Worm (Caenorhabditis elegans) whole organism, early embryonic: ENCODE data around the gene hlh-29.
A peak's percentile ranks its signal among the peaks of the same experiment; 100 is the strongest.
"Not testable (repeated sequence)": the region's sequence is repeated elsewhere in the genome, so short reads cannot be mapped to it uniquely, and the experiment has no call there.

Experiments used
- B0310.2 ChIP-seq: sonication (generic microtip); optimal IDR thresholded peaks from 2 replicates; lab custom pipeline; 2016; ENCODE audit warnings: mild to moderate bottlenecking, missing genetic modification characterization, missing compliant biosample characterization
- F13C5.2 ChIP-seq: sonication (generic microtip); optimal IDR thresholded peaks from 2 replicates; lab custom pipeline; 2017; ENCODE audit warnings: mild to moderate bottlenecking, missing genetic modification characterization, inconsistent platforms, missing compliant biosample characterization
- aly-1 ChIP-seq: sonication (generic microtip); optimal IDR thresholded peaks from 2 replicates; lab custom pipeline; 2016; ENCODE audit warnings: missing genetic modification characterization, missing compliant biosample characterization
- ama-1 ChIP-seq: fragments of 150-350 bp; optimal IDR thresholded peaks from 2 replicates; lab custom pipeline; 2014
- ceh-13 ChIP-seq: fragments of 200-800 bp; sonication (Bioruptor generic); optimal IDR thresholded peaks from 2 replicates; lab custom pipeline; 2018; ENCODE audit warnings: mild to moderate bottlenecking, missing genetic modification characterization, missing compliant biosample characterization
- ceh-36 ChIP-seq: sonication (generic microtip); optimal IDR thresholded peaks from 2 replicates; lab custom pipeline; 2016; ENCODE audit warnings: missing genetic modification characterization, inconsistent platforms, missing compliant biosample characterization
- ets-7 ChIP-seq: sonication (generic microtip); optimal IDR thresholded peaks from 2 replicates; lab custom pipeline; 2016; ENCODE audit warnings: missing genotype, missing genetic modification characterization, missing compliant biosample characterization
- flt-1 ChIP-seq: fragments of 200-800 bp; sonication (Bioruptor generic); IDR thresholded peaks from 2 replicates; pipeline ENCODE4 v1.3.6; 2022; ENCODE audit warnings: missing genetic modification characterization, missing compliant biosample characterization
- hmbx-1 ChIP-seq: sonication (generic microtip); optimal IDR thresholded peaks from 2 replicates; lab custom pipeline; 2016; ENCODE audit warnings: mild to moderate bottlenecking, missing genetic modification characterization, missing compliant biosample characterization
- hmg-4 ChIP-seq: fragments of 200-800 bp; sonication (Bioruptor generic); optimal IDR thresholded peaks from 2 replicates; lab custom pipeline; 2018; ENCODE audit warnings: mild to moderate bottlenecking, missing genetic modification characterization, missing compliant biosample characterization
- hnd-1 ChIP-seq: sonication (generic microtip); optimal IDR thresholded peaks from 2 replicates; lab custom pipeline; 2016; ENCODE audit warnings: missing genetic modification characterization, missing compliant biosample characterization
- pes-1 ChIP-seq: fragments of 200-800 bp; sonication (Bioruptor generic); IDR thresholded peaks from 2 replicates; pipeline ENCODE4 v1.3.6; 2022; ENCODE audit warnings: missing genetic modification reagents, missing genetic modification characterization, missing compliant biosample characterization
- scrt-1 ChIP-seq: fragments of 200-800 bp; sonication (Bioruptor generic); IDR thresholded peaks from 2 replicates; pipeline ENCODE4 v1.3.6; 2022; ENCODE audit warnings: missing genetic modification characterization, missing compliant biosample characterization
- sea-1 ChIP-seq: fragments of 200-800 bp; sonication (Bioruptor generic); conservative IDR thresholded peaks from 2 replicates; pipeline ENCODE4 v1.3.6; 2022; ENCODE audit warnings: missing genetic modification characterization, missing compliant biosample characterization
- tbx-11 ChIP-seq: fragments of 200-800 bp; sonication (Bioruptor generic); IDR thresholded peaks from 2 replicates; pipeline ENCODE4 v1.3.6; 2022; ENCODE audit warnings: missing genetic modification characterization, missing compliant biosample characterization
- tbx-37 ChIP-seq: fragments of 200-800 bp; sonication (Bioruptor generic); conservative IDR thresholded peaks from 2 replicates; pipeline ENCODE4 v1.3.6; 2022; ENCODE audit warnings: missing genetic modification reagents, missing genetic modification characterization, missing compliant biosample characterization
- tra-4 ChIP-seq: sonication (generic microtip); optimal IDR thresholded peaks from 2 replicates; lab custom pipeline; 2017; ENCODE audit warnings: missing genetic modification characterization, missing compliant biosample characterization

Gene hlh-29

DNA sequence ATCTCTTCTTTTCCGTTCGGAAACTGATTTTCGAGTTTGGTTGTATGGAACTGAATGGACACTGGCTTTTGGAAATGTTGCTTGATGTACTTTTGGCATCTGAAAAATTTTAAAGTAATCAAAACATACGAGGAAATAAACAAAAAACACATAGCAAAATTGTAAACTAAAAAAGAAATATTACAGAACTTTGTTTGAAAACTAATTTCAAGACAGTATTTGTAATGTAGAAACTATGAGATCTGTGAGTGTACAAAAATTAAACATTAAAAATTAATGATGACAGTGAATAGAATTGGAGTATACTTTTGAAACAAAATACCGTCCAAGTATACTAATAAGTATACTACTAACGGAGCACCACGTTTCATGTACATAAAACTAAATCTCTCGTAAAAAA lies at the start of gene hlh-29:
Gene hlh-29, minus strand, starts transcription at position 101 of the 400 bp plus-strand sequence.
- not testable (repeated sequence) for TF ChIP-seq hnd-1 (tag; lab: Kevin White, UChicago); F13C5.2; ets-7 (tag; lab: Kevin White, UChicago)

DNA sequence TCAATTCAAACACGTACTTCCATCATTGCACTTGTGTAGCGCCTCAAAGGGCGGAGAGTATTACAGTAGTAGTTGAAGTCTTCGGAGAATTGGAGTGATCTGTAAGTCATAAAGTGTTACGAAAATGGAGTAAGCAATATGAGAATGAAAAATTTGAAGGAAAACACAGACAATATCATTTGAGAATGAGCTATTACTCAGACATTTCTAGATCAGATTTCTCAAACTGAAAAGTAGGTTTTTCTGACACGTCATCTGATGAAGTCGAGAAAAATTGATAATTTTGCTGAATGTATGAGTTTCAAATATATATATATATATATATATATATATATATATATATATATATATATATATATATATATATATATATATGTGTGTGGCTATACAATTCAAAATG lies 31.3 kb upstream of the hlh-29 start, which contains the start of gene frpr-7:
Gene frpr-7, minus strand, starts transcription at position 101 of the 400 bp plus-strand sequence.
- TF ChIP-seq ets-7 (tag; lab: Kevin White, UChicago) (no peak), ceh-36 (tag; lab: Kevin White, UChicago) (no peak), F13C5.2 (no peak), sea-1 (GFP tag; lab: Robert Waterston, UW) (no peak), pes-1 (GFP tag; lab: Robert Waterston, UW) (no peak), hmbx-1 (no peak), tbx-37 (GFP tag; lab: Robert Waterston, UW) (no peak), scrt-1 (GFP tag; lab: Robert Waterston, UW) (no peak), ama-1 (no peak), flt-1 (GFP tag; lab: Robert Waterston, UW) (no peak), hnd-1 (tag; lab: Kevin White, UChicago) (no peak), tra-4 (no peak), ceh-13 (GFP tag; lab: Kevin White, UChicago) (no peak), aly-1 (tag; lab: Kevin White, UChicago) (no peak)

DNA sequence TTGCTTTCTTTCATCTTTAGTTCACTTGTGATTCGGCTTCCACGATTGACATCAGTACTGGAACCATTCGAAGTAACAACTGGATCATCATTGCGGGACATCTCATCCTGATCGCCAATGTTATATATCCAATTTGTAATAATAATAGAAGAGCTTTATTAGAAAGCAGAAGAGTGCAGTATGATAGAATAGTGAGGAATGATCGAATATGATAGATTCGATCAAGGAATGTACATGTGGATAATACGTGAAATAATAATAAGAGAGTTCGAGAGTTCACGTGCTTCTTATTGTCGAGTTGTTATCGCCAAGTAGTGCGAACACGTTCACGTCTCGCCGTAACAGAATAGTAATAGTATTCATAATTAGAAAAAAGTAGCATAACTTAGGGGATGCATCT lies 30.6 kb upstream of the hlh-29 start, which contains the start of gene F39B3.3:
Gene F39B3.3, minus strand, starts transcription at position 101 of the 400 bp plus-strand sequence.
- not testable (repeated sequence) for TF ChIP-seq flt-1 (GFP tag; lab: Robert Waterston, UW); tbx-11 (GFP tag; lab: Robert Waterston, UW); hmbx-1

DNA sequence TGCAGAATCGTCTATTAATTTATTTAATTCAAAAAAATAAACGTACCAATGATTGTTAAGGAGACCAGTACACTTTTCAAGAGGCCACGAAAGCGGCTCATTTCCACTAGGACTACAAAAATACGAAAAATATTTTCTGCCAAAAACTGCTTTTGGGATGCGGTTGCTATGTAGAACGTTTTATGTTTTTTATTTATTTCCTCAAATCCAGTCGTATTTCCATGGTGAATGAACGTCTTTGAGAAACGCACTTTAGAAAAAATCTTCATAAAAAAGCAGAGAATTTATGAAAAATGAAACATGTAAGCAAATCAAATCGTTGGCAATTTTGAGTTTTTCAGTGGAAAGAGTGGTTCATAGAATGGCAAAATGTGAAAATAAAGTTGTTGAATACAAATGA lies 18.9 kb upstream of the hlh-29 start, which contains the start of gene F39B3.7:
Gene F39B3.7, minus strand, starts transcription at position 101 of the 400 bp plus-strand sequence.
- TF ChIP-seq hnd-1 (tag; lab: Kevin White, UChicago) (no peak), ceh-36 (tag; lab: Kevin White, UChicago) (no peak), ceh-13 (GFP tag; lab: Kevin White, UChicago) (no peak), pes-1 (GFP tag; lab: Robert Waterston, UW) (no peak), B0310.2 (tag; lab: Kevin White, UChicago) (no peak), aly-1 (tag; lab: Kevin White, UChicago) (no peak), tbx-11 (GFP tag; lab: Robert Waterston, UW) (no peak), sea-1 (GFP tag; lab: Robert Waterston, UW) (no peak), hmbx-1 (no peak), tra-4 (no peak)

- TF ChIP-seq ceh-13 (GFP tag; lab: Kevin White, UChicago) (no peak), tbx-37 (GFP tag; lab: Robert Waterston, UW) (no peak), tbx-11 (GFP tag; lab: Robert Waterston, UW) (no peak), sea-1 (GFP tag; lab: Robert Waterston, UW) (no peak)
These were observed 15.0 kb upstream of the hlh-29 start, which contains the start of gene F31A3.5 for ce11 chrX:17563411-17563810. Gene F31A3.5 (minus strand): TSS chrX:17563610.

- TF ChIP-seq F13C5.2 (peak; percentile 8), tra-4 (no peak), hmg-4 (GFP tag; lab: Kevin White, UChicago) (peak; percentile 54)
These were observed 13.8 kb upstream of the hlh-29 start for ce11 chrX:17562195-17562594.

ce11 chrX:17553772-17554171 lies 5.3 kb upstream of the hlh-29 start:
- no peak for TF ChIP-seq pes-1 (GFP tag; lab: Robert Waterston, UW)
- TF ChIP-seq B0310.2 (tag; lab: Kevin White, UChicago) = no peak
- TF ChIP-seq tbx-37 (GFP tag; lab: Robert Waterston, UW) = no peak

ce11 chrX:17550755-17551154 lies 2.3 kb upstream of the hlh-29 start, which contains the start of gene hlh-28:
Gene hlh-28 (plus strand): TSS chrX:17551055.
- TF ChIP-seq ceh-13 (GFP tag; lab: Kevin White, UChicago); hnd-1 (tag; lab: Kevin White, UChicago); pes-1 (GFP tag; lab: Robert Waterston, UW): not testable (repeated sequence)

DNA sequence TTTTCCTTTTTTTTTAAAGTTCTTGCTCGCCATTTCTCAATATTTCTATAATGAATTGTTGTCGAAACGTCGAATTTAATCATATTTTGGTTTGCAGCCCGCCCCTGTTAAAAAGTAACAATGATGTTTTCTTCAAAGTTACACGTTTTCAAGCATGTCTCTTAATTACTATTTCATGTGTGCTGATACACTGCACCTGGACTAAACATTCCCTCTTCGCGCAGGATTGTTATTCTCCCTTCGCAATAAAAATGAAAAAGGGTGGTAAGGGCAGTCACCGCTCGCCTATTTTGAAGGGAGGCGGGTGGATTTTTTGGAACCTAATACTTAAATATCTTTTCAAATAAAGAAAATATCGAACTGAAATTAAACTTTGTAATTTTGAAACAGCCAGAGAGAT lies 2.9 kb downstream of the hlh-29 start:
- TF ChIP-seq tbx-37 (GFP tag; lab: Robert Waterston, UW) = peak; percentile 36
- no peak for TF ChIP-seq hnd-1 (tag; lab: Kevin White, UChicago)
